Worm (Caenorhabditis elegans): Measurements from ENCODE around the gene pals-40.
"Not testable (repeated sequence)": the region's sequence is repeated elsewhere in the genome, so short reads cannot be mapped to it uniquely, and the experiment has no call there.

Gene pals-40

ce11 chrIII:1401497-1401990, 23.7 kb upstream of the pals-40 start, which contains the start of gene pals-19:
Gene pals-19, plus strand, starts transcription at chrIII:1401940.
- TF ChIP-seq dao-5 (tag; optimal IDR thresholded peaks at IDR 0.05) (no peak), him-1 (tag; optimal IDR thresholded peaks at IDR 0.05) (no peak), W03F9.2 (tag; optimal IDR thresholded peaks at IDR 0.05) (no peak)

ce11 chrIII:1399670-1400069, 21.9 kb upstream of the pals-40 start, which contains the start of gene pals-16:
Gene pals-16, plus strand, starts transcription at chrIII:1399970.
- TF ChIP-seq him-1 (tag; optimal IDR thresholded peaks at IDR 0.05) (no peak), dao-5 (tag; optimal IDR thresholded peaks at IDR 0.05) (no peak), W03F9.2 (tag; optimal IDR thresholded peaks at IDR 0.05) (no peak)

ce11 chrIII:1398183-1398582, 20.4 kb upstream of the pals-40 start:
- no peak for TF ChIP-seq W03F9.2 (tag; optimal IDR thresholded peaks at IDR 0.05)
- no peak for TF ChIP-seq dao-5 (tag; optimal IDR thresholded peaks at IDR 0.05)
- TF ChIP-seq him-1 (tag; optimal IDR thresholded peaks at IDR 0.05) = no peak

- no peak for TF ChIP-seq W03F9.2 (tag; optimal IDR thresholded peaks at IDR 0.05)
- no peak for TF ChIP-seq dao-5 (tag; optimal IDR thresholded peaks at IDR 0.05)
- no peak for TF ChIP-seq him-1 (tag; optimal IDR thresholded peaks at IDR 0.05)
Observed at ce11 chrIII:1395355-1395754, 17.6 kb upstream of the pals-40 start.

- TF ChIP-seq dao-5 (tag; optimal IDR thresholded peaks at IDR 0.05) (no peak), him-1 (tag; optimal IDR thresholded peaks at IDR 0.05) (no peak), W03F9.2 (tag; optimal IDR thresholded peaks at IDR 0.05) (no peak)
Observed at ce11 chrIII:1392763-1393162, 15.0 kb upstream of the pals-40 start.

- TF ChIP-seq him-1 (tag; optimal IDR thresholded peaks at IDR 0.05) = no peak
Observed at ce11 chrIII:1391752-1392151, 13.9 kb upstream of the pals-40 start, which contains the start of gene pals-17. Gene pals-17, minus strand, starts transcription at chrIII:1391852.

- TF ChIP-seq dao-5 (tag; optimal IDR thresholded peaks at IDR 0.05) (no peak), W03F9.2 (tag; optimal IDR thresholded peaks at IDR 0.05) (no peak), him-1 (tag; optimal IDR thresholded peaks at IDR 0.05) (no peak)
Observed at ce11 chrIII:1389988-1390387, 12.2 kb upstream of the pals-40 start.

ce11 chrIII:1388274-1389058, 10.7 kb upstream of the pals-40 start, which contains the start of gene pals-20:
Gene pals-20, minus strand, starts transcription at chrIII:1388324.
- no peak for TF ChIP-seq W03F9.2 (tag; optimal IDR thresholded peaks at IDR 0.05)
- TF ChIP-seq him-1 (tag; optimal IDR thresholded peaks at IDR 0.05) = no peak
- no peak for TF ChIP-seq dao-5 (tag; optimal IDR thresholded peaks at IDR 0.05)

ce11 chrIII:1384694-1385093, 6.9 kb upstream of the pals-40 start:
- no peak for TF ChIP-seq W03F9.2 (tag; optimal IDR thresholded peaks at IDR 0.05)
- no peak for TF ChIP-seq dao-5 (tag; optimal IDR thresholded peaks at IDR 0.05)
- TF ChIP-seq him-1 (tag; optimal IDR thresholded peaks at IDR 0.05) = no peak

ce11 chrIII:1384092-1384491, 6.3 kb upstream of the pals-40 start, which contains the start of the genes fbxa-138 and Y82E9BR.5:
Gene fbxa-138, minus strand, starts transcription at chrIII:1384252.
Gene Y82E9BR.5, plus strand, starts transcription at chrIII:1384370.
- TF ChIP-seq him-1 (tag; optimal IDR thresholded peaks at IDR 0.05) = no peak
- no peak for TF ChIP-seq W03F9.2 (tag; optimal IDR thresholded peaks at IDR 0.05)
- TF ChIP-seq dao-5 (tag; optimal IDR thresholded peaks at IDR 0.05) = no peak

- TF ChIP-seq W03F9.2 (tag; optimal IDR thresholded peaks at IDR 0.05) = no peak
- TF ChIP-seq him-1 (tag; optimal IDR thresholded peaks at IDR 0.05) = no peak
- no peak for TF ChIP-seq dao-5 (tag; optimal IDR thresholded peaks at IDR 0.05)
Observed at ce11 chrIII:1383483-1383882, 5.7 kb upstream of the pals-40 start.

ce11 chrIII:1380535-1381274, 2.9 kb upstream of the pals-40 start, which contains the start of the genes pals-21 and Y82E9BR.6:
Gene pals-21, minus strand, starts transcription at chrIII:1380635.
Gene Y82E9BR.6, plus strand, starts transcription at chrIII:1381224.
- TF ChIP-seq W03F9.2 (tag; optimal IDR thresholded peaks at IDR 0.05) (no peak), him-1 (tag; optimal IDR thresholded peaks at IDR 0.05) (no peak), dao-5 (tag; optimal IDR thresholded peaks at IDR 0.05) (no peak)

- not testable (repeated sequence) for TF ChIP-seq him-1, W03F9.2, dao-5 (tag; optimal IDR thresholded peaks at IDR 0.05)
Observed at ce11 chrIII:1375491-1375890, 2.3 kb downstream of the pals-40 start, which contains the start of gene Y82E9BR.10. Gene Y82E9BR.10, minus strand, starts transcription at chrIII:1375591.

All from whole organism, L4/young adult.